Worm (Caenorhabditis elegans) whole organism, late embryonic: Measurements from ENCODE around the gene sdz-1.

Experiments
- pag-3 ChIP-seq: sonication (generic microtip); optimal IDR thresholded peaks from 2 replicates; lab custom pipeline; 2016; ENCODE audit warnings: missing compliant biosample characterization, missing genetic modification characterization, borderline replicate concordance
- pha-4 ChIP-seq: fragments of 150-350 bp; optimal IDR thresholded peaks from 2 replicates; lab custom pipeline; 2018; ENCODE audit warnings: missing biosample characterization, missing genetic modification reagents, missing genetic modification characterization

DNA sequence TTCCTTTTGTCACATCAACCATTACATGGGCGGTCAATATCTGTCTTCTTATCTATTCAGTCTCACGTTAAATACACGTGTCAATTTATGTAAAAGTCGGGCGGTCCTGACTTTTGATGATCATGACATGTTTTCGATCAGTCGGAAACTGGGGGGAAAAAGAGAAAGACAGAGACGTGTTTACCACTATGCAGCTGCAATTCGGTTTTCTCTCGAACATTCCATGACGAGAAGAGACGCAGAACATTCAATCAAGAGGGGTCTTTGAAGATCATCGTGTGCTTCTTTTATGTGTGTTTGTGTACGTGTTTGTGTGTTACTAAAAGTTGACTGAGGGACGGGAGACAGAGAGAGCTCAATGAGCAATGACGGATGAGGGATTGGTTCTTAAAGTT, 41.8 kb downstream of the sdz-1 start:
- no peak for TF ChIP-seq pag-3 (tag; lab: Kevin White, UChicago)
- no peak for TF ChIP-seq pha-4
